Fruit fly (Drosophila melanogaster): Measurements from ENCODE around the gene CG12170.

DNA sequence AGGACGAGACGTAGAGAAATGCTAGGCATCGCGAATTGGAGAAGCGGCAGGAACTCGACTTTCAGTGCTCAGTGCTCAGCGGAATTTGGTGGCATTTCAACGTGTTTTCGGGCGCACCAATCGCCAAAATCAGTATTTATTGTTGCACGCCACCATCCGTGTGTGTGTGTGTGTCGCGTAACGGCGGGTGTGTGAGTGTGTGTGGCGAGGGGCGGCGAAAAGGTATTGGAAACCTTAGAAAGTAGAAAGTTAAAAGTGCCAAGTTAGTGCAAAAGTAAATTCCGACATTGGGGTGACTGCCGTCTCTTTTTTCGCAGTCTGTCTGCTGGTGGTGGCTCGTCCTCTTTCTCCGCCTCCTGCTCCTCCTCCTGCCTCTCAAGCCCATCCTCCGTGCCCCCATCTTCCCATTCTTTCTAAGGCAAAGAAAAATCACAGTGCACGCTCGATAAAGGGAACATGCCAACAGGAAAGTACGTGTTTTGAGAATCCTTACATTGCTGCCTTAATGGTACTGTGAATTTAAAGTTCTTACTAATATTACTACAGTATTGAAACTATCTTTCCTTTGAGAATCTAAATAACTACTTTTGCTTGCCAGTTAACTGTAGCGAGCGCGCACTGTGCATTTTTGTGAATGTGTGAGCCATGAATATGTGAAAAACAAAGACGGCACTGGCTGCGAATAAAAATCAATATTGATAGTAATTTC, 49.2 kb downstream of the CG12170 start:
- no peak for TF ChIP-seq Sin3A (optimal IDR thresholded peaks at IDR 0.05)
- TF ChIP-seq psq (optimal IDR thresholded peaks at IDR 0.05) = no peak

All from Kc167 (cell line).